Fruit fly (Drosophila melanogaster): Measurements from ENCODE around the gene CG8281.

dm6 chr3L:7865747-7866387 lies 46.4 kb upstream of the CG8281 start:
- TF ChIP-seq CTCF (optimal IDR thresholded peaks at IDR 0.05): no peak
- no peak for TF ChIP-seq CG8478 (optimal IDR thresholded peaks at IDR 0.05)
